Worm (Caenorhabditis elegans) whole organism, L4 larva: Measurements from ENCODE around the gene Y39A3B.7.
A peak's percentile ranks its signal among the peaks of the same experiment; 100 is the strongest.

Experiments
- D1046.2 ChIP-seq: fragments of 200-800 bp; sonication (Bioruptor generic); IDR thresholded peaks from 2 replicates; pipeline ENCODE4 v1.3.6; 2022; ENCODE audit warnings: missing genetic modification characterization, missing compliant biosample characterization
- F26F4.8 ChIP-seq: fragments of 200-800 bp; sonication (Bioruptor generic); conservative IDR thresholded peaks from 2 replicates; pipeline ENCODE4 v1.3.6; 2022; ENCODE audit warnings: missing genetic modification characterization, missing compliant biosample characterization
- F49E8.2 ChIP-seq: sonication (generic microtip); optimal IDR thresholded peaks from 2 replicates; lab custom pipeline; 2016; ENCODE audit warnings: missing compliant biosample characterization, mild to moderate bottlenecking, missing genetic modification characterization, borderline replicate concordance
- Y5F2A.4 ChIP-seq: fragments of 200-800 bp; sonication (Bioruptor generic); optimal IDR thresholded peaks from 2 replicates; lab custom pipeline; 2018; ENCODE audit warnings: mild to moderate bottlenecking, missing genetic modification characterization, missing compliant biosample characterization
- ZK337.2 ChIP-seq: fragments of 200-800 bp; sonication (Bioruptor generic); IDR thresholded peaks from 2 replicates; pipeline ENCODE4 v1.3.6; 2022; ENCODE audit warnings: missing genetic modification reagents, missing genetic modification characterization, missing compliant biosample characterization
- aha-1 ChIP-seq: fragments of 150-350 bp; peaks from one replicate; lab custom pipeline; 2014; ENCODE audit warnings: missing biosample characterization, missing genetic modification characterization
- aly-2 ChIP-seq: sonication (generic microtip); optimal IDR thresholded peaks from 2 replicates; lab custom pipeline; 2018; ENCODE audit warnings: missing biosample characterization, missing genetic modification characterization
- ama-1 ChIP-seq: fragments of 150-350 bp; optimal IDR thresholded peaks from 2 replicates; lab custom pipeline; 2014; ENCODE audit warnings: inconsistent platforms, mixed read lengths
- ceh-20 ChIP-seq: fragments of 200-800 bp; sonication (Bioruptor generic); IDR thresholded peaks from 2 replicates; pipeline ENCODE4 v1.3.6; 2022; ENCODE audit warnings: missing genetic modification reagents, missing genetic modification characterization, missing compliant biosample characterization
- ceh-28 ChIP-seq: fragments of 150-350 bp; optimal IDR thresholded peaks from 2 replicates; lab custom pipeline; 2014; ENCODE audit warnings: missing biosample characterization, missing genetic modification reagents, missing genetic modification characterization
- dmd-6 ChIP-seq: fragments of 200-800 bp; sonication (Bioruptor generic); IDR thresholded peaks from 2 replicates; pipeline ENCODE4 v1.3.6; 2022; ENCODE audit warnings: missing genetic modification reagents, missing genetic modification characterization, missing compliant biosample characterization
- dpl-1 ChIP-seq: fragments of 150-350 bp; optimal IDR thresholded peaks from 2 replicates; lab custom pipeline; 2014; ENCODE audit warnings: missing biosample characterization, missing genetic modification reagents, missing genetic modification characterization
- egl-43 ChIP-seq: fragments of 200-800 bp; sonication (Bioruptor generic); IDR thresholded peaks from 2 replicates; pipeline ENCODE4 v1.3.6; 2022; ENCODE audit warnings: missing genetic modification reagents, missing genetic modification characterization, missing compliant biosample characterization
- hlh-11 ChIP-seq: fragments of 200-800 bp; sonication (Bioruptor generic); optimal IDR thresholded peaks from 2 replicates; lab custom pipeline; 2018; ENCODE audit warnings: mild to moderate bottlenecking, missing genetic modification characterization, missing compliant biosample characterization
- jun-1 ChIP-seq: fragments of 150-350 bp; optimal IDR thresholded peaks from 2 replicates; lab custom pipeline; 2014; ENCODE audit warnings: missing biosample characterization, missing genetic modification reagents, missing genetic modification characterization
- lim-7 ChIP-seq: fragments of 200-800 bp; sonication (Bioruptor generic); IDR thresholded peaks from 2 replicates; pipeline ENCODE4 v1.3.6; 2022; ENCODE audit warnings: missing genetic modification characterization, missing compliant biosample characterization
- lin-38 ChIP-seq: fragments of 200-800 bp; sonication (Bioruptor generic); IDR thresholded peaks from 2 replicates; pipeline ENCODE4 v1.3.6; 2022; ENCODE audit warnings: missing genetic modification reagents, missing genetic modification characterization, missing compliant biosample characterization
- madf-5 ChIP-seq, 2 experiments: fragments of 200-800 bp; sonication (Bioruptor generic); IDR thresholded peaks; 2 replicates each; pipeline ENCODE4 v1.3.6; 2022; ENCODE audit warnings: missing compliant biosample characterization in 2 of 2, missing genetic modification characterization in 2 of 2
- mdl-1 ChIP-seq, 2 experiments: fragments of 150-350 bp in 1 of 2; sonication (generic microtip) in 1 of 2; optimal IDR thresholded peaks; 2 replicates each; lab custom pipeline; 2014 to 2017; ENCODE audit warnings: missing biosample characterization in 2 of 2, missing genetic modification characterization in 2 of 2
- mep-1 ChIP-seq: fragments of 150-350 bp; sonication (generic microtip); optimal IDR thresholded peaks from 3 replicates; lab custom pipeline; 2014; ENCODE audit warnings: missing biosample characterization, missing genetic modification characterization
- mes-2 ChIP-seq: sonication (generic microtip); optimal IDR thresholded peaks from 2 replicates; lab custom pipeline; 2016; ENCODE audit warnings: missing genotype, mild to moderate bottlenecking, missing genetic modification characterization, missing compliant biosample characterization; ENCODE audit not compliant: poor library complexity, severe bottlenecking
- mxl-2 ChIP-seq: fragments of 200-800 bp; sonication (Bioruptor generic); conservative IDR thresholded peaks from 2 replicates; pipeline ENCODE4 v1.3.6; 2022; ENCODE audit warnings: missing genetic modification reagents, missing genetic modification characterization, missing compliant biosample characterization
- nhr-102 ChIP-seq: sonication (generic microtip); optimal IDR thresholded peaks from 2 replicates; lab custom pipeline; 2016; ENCODE audit warnings: mild to moderate bottlenecking, missing genetic modification characterization, moderate library complexity, missing compliant biosample characterization
- nhr-11 ChIP-seq: fragments of 150-350 bp; optimal IDR thresholded peaks from 2 replicates; lab custom pipeline; 2014; ENCODE audit warnings: missing biosample characterization, missing genetic modification characterization
- nhr-111 ChIP-seq: fragments of 200-800 bp; sonication (Bioruptor generic); optimal IDR thresholded peaks from 2 replicates; lab custom pipeline; 2018; ENCODE audit warnings: mild to moderate bottlenecking, missing genetic modification characterization, missing compliant biosample characterization
- nhr-28 ChIP-seq: fragments of 150-350 bp; optimal IDR thresholded peaks from 2 replicates; lab custom pipeline; 2014; ENCODE audit warnings: missing biosample characterization, missing genetic modification characterization
- nhr-42 ChIP-seq: fragments of 200-800 bp; sonication (Bioruptor generic); IDR thresholded peaks from 2 replicates; pipeline ENCODE4 v1.3.6; 2022; ENCODE audit warnings: missing genetic modification characterization, missing compliant biosample characterization
- nhr-77 ChIP-seq: fragments of 150-350 bp; optimal IDR thresholded peaks from 2 replicates; lab custom pipeline; 2014; ENCODE audit warnings: missing biosample characterization, missing genetic modification characterization
- pqm-1 ChIP-seq: sonication (generic microtip); optimal IDR thresholded peaks from 2 replicates; lab custom pipeline; 2017; ENCODE audit warnings: missing biosample characterization, missing genetic modification characterization
- sdz-12 ChIP-seq: fragments of 200-800 bp; sonication (Bioruptor generic); optimal IDR thresholded peaks from 2 replicates; lab custom pipeline; 2018; ENCODE audit warnings: mild to moderate bottlenecking, missing genetic modification characterization, missing compliant biosample characterization
- set-16 ChIP-seq: fragments of 200-800 bp; sonication (Bioruptor generic); IDR thresholded peaks from 2 replicates; pipeline ENCODE4 v1.3.6; 2022; ENCODE audit warnings: missing genetic modification reagents, missing genetic modification characterization, missing compliant biosample characterization
- skn-1 ChIP-seq: fragments of 150-350 bp; optimal IDR thresholded peaks from 2 replicates; lab custom pipeline; 2014; ENCODE audit warnings: missing biosample characterization, missing genetic modification characterization
- snpc-1.2 ChIP-seq: fragments of 200-800 bp; sonication (Bioruptor generic); IDR thresholded peaks from 2 replicates; pipeline ENCODE4 v1.3.6; 2022; ENCODE audit warnings: missing genetic modification reagents, missing genetic modification characterization, missing compliant biosample characterization
- tra-1 ChIP-seq: fragments of 200-800 bp; sonication (Bioruptor generic); IDR thresholded peaks from 2 replicates; pipeline ENCODE4 v1.3.6; 2022; ENCODE audit warnings: missing genetic modification reagents, missing genetic modification characterization, missing compliant biosample characterization
- unc-62 ChIP-seq, 3 experiments: fragments of 150-350 bp in 1 of 3; sonication (generic microtip); optimal IDR thresholded peaks in 2 of 3; peaks in 1 of 3; 1 replicate in 1 of 3; 2 replicates in 2 of 3; lab custom pipeline; 2014 to 2017; ENCODE audit warnings: missing biosample characterization in 3 of 3, missing genetic modification characterization in 3 of 3, missing genetic modification reagents in 3 of 3, missing genotype in 1 of 3
- vab-7 ChIP-seq: fragments of 200-800 bp; sonication (Bioruptor generic); IDR thresholded peaks from 2 replicates; pipeline ENCODE4 v1.3.6; 2022; ENCODE audit warnings: missing genetic modification reagents, missing genetic modification characterization, missing compliant biosample characterization
- zfp-3 ChIP-seq: fragments of 200-800 bp; sonication (Bioruptor generic); conservative IDR thresholded peaks from 2 replicates; pipeline ENCODE4 v1.3.6; 2022; ENCODE audit warnings: missing genetic modification reagents, missing genetic modification characterization, missing compliant biosample characterization
- ztf-11 ChIP-seq: fragments of 150-350 bp; optimal IDR thresholded peaks from 2 replicates; lab custom pipeline; 2014; ENCODE audit warnings: missing biosample characterization, missing genetic modification characterization

Y39A3B.7 gene

ce11 chrIII:1965580-1965979 is 19.2 kb downstream of the Y39A3B.7 start:
- peak; percentile 67 for TF ChIP-seq ceh-28 (tag; lab: Kevin White, UChicago)

ce11 chrIII:1965161-1965560 is 19.6 kb downstream of the Y39A3B.7 start:
- peak; percentile 83 for TF ChIP-seq ceh-28 (tag; lab: Kevin White, UChicago)

ce11 chrIII:1963128-1963527 is 21.6 kb downstream of the Y39A3B.7 start:
- TF ChIP-seq lim-7 (GFP tag; lab: Robert Waterston, UW) (0 out of 2 replicates have a peak, but pooled peaks have one; percentile 56), aha-1 (no peak), set-16 (peak; percentile 36; the same call in 1 of the 2 replicates), egl-43 (0 out of 2 replicates have a peak, but pooled peaks have one; percentile 27), hlh-11 (tag; lab: Kevin White, UChicago) (no peak), lin-38 (GFP tag; lab: Robert Waterston, UW) (no peak), vab-7 (GFP tag; lab: Robert Waterston, UW) (no peak)
- TF ChIP-seq, all 104 proteins: peak for 3

ce11 chrIII:1962552-1962951 is 22.2 kb downstream of the Y39A3B.7 start:
- no peak for TF ChIP-seq ztf-11 (tag; lab: Kevin White, UChicago)
- no peak for TF ChIP-seq snpc-1.2 (GFP tag; lab: Robert Waterston, UW)
- no peak for TF ChIP-seq nhr-42 (GFP tag; lab: Robert Waterston, UW)
- peak; percentile 3 for TF ChIP-seq hlh-11 (tag; lab: Kevin White, UChicago)
- no peak for TF ChIP-seq lin-38 (GFP tag; lab: Robert Waterston, UW)
- TF ChIP-seq aly-2 (tag; lab: Kevin White, UChicago) = no peak
- TF ChIP-seq ceh-20 = no peak
- no peak for TF ChIP-seq skn-1 (tag; lab: Kevin White, UChicago)
- TF ChIP-seq dmd-6 (GFP tag; lab: Robert Waterston, UW) = peak; percentile 56
- peak; percentile 10 for TF ChIP-seq mes-2
- TF ChIP-seq nhr-28 = peak; percentile 43
- TF ChIP-seq nhr-77 = no peak
- TF ChIP-seq pqm-1 (tag; lab: Kevin White, UChicago) = peak; percentile 10

ce11 chrIII:1961895-1962506 is 22.8 kb downstream of the Y39A3B.7 start, which contains the start of gene mboa-6:
TSS of gene mboa-6 (minus strand) at chrIII:1961945.
- no peak for TF ChIP-seq nhr-42 (GFP tag; lab: Robert Waterston, UW)
- TF ChIP-seq nhr-111 (GFP tag; lab: Kevin White, UChicago) = no peak
- TF ChIP-seq dpl-1 (GFP tag; lab: Kevin White, UChicago) = peak; percentile 32
- TF ChIP-seq aha-1 = peak; percentile 52

- TF ChIP-seq Y5F2A.4 = no peak
- no peak for TF ChIP-seq nhr-11 (tag; lab: Kevin White, UChicago)
- no peak for TF ChIP-seq nhr-28
- TF ChIP-seq F26F4.8 = no peak
- peak; percentile 97 for TF ChIP-seq ceh-28 (tag; lab: Kevin White, UChicago)
Measured at ce11 chrIII:1955520-1956095, 29.2 kb downstream of the Y39A3B.7 start.

ce11 chrIII:1951388-1951787 is 33.4 kb downstream of the Y39A3B.7 start, which contains the start of gene F53A3.7:
TSS of gene F53A3.7 (plus strand) at chrIII:1951526.
- TF ChIP-seq F49E8.2 (tag; lab: Kevin White, UChicago) (peak; percentile 30), dmd-6 (GFP tag; lab: Robert Waterston, UW) (no peak), tra-1 (peak; percentile 41; the same call in 1 of the 2 replicates), mep-1 (tag; lab: Kevin White, UChicago) (peak; percentile 19), mxl-2 (GFP tag; lab: Robert Waterston, UW) (no peak), snpc-1.2 (GFP tag; lab: Robert Waterston, UW) (peak; percentile 39; the same call in 1 of the 2 replicates), nhr-102 (tag; lab: Kevin White, UChicago) (peak; percentile 25), aha-1 (peak; percentile 81), sdz-12 (peak; percentile 63), D1046.2 (GFP tag; lab: Robert Waterston, UW) (peak; percentile 61; the same call in 1 of the 2 replicates), zfp-3 (GFP tag; lab: Robert Waterston, UW) (peak; percentile 45; the same call in 1 of the 2 replicates), jun-1 (tag; lab: Kevin White, UChicago) (no peak), madf-5 (GFP tag; IDR thresholded peaks at IDR 0.05; lab: Robert Waterston, UW) (peak in 1 of 2 experiments; percentile 45; a peak in 1 of 4 replicates), mdl-1 (tag; optimal IDR thresholded peaks at IDR 0.05; lab: Kevin White, UChicago) (no peak), ama-1 (lab: Kevin White, UChicago) (peak; percentile 64), ZK337.2 (GFP tag; lab: Robert Waterston, UW) (no peak), unc-62 (GFP tag; optimal IDR thresholded peaks at IDR 0.05 in 1 of 2; lab: Kevin White, UChicago) (no peak), unc-62 (tag; optimal IDR thresholded peaks at IDR 0.05; lab: Kevin White, UChicago) (no peak)
